Worm (Caenorhabditis elegans): ENCODE measurements around the gene K02F3.9.

DNA sequence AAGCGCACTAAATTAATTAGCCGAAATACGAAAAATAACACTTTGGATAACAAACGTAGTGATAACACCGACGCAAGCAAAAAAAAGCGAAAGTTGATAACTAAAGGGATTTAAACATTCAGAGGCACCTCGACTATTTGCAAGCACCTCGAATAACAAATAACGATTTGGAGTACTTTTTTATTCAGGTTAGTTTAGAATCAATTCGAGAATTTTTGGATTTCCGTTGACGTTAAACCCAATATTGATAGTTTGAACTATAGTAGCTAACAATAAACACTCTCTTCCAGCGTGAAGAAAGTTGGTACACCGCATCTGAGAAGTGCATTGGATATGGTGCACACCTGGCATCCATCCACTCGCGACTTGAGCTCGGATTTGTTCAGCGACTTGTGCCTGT lies 15.9 kb downstream of the K02F3.9 start:
- no peak for TF ChIP-seq drap-1 (GFP tag; optimal IDR thresholded peaks at IDR 0.05)
- no peak for TF ChIP-seq elt-1 (tag; optimal IDR thresholded peaks at IDR 0.05; ENCODE audit: borderline replicate concordance, insufficient read depth)
- no peak for TF ChIP-seq ztf-11 (tag; optimal IDR thresholded peaks at IDR 0.05)
- no peak for TF ChIP-seq mab-5 (tag; optimal IDR thresholded peaks at IDR 0.05)
- TF ChIP-seq unc-39 (tag; optimal IDR thresholded peaks at IDR 0.05) = no peak
- no peak for TF ChIP-seq snpc-4 (tag; optimal IDR thresholded peaks at IDR 0.05)
- TF ChIP-seq pha-4 (tag; optimal IDR thresholded peaks at IDR 0.05) = no peak
- TF ChIP-seq nhr-76 (tag; optimal IDR thresholded peaks at IDR 0.05) = no peak
- TF ChIP-seq unc-62 (GFP tag; optimal IDR thresholded peaks at IDR 0.05) = no peak
- TF ChIP-seq lsy-2 (tag; optimal IDR thresholded peaks at IDR 0.05) = no peak
- no peak for TF ChIP-seq nhr-28 (tag; optimal IDR thresholded peaks at IDR 0.05)
- TF ChIP-seq cnd-1 (tag; optimal IDR thresholded peaks at IDR 0.05) = no peak
- no peak for TF ChIP-seq nhr-12 (tag; optimal IDR thresholded peaks at IDR 0.05)

Data from whole organism, mixed stage, embryonic.